Worm (Caenorhabditis elegans) whole organism, mixed stage, embryonic: ENCODE data around the gene T05D4.2.

Source experiments
- blmp-1 ChIP-seq: fragments of 150-350 bp; optimal IDR thresholded peaks from 2 replicates; lab custom pipeline; 2014; ENCODE audit warnings: missing biosample characterization, missing genetic modification characterization
- ceh-39 ChIP-seq: fragments of 150-350 bp; optimal IDR thresholded peaks from 2 replicates; lab custom pipeline; 2014; ENCODE audit warnings: missing biosample characterization, missing genetic modification characterization
- ceh-43 ChIP-seq: fragments of 200-800 bp; sonication (Bioruptor generic); optimal IDR thresholded peaks from 2 replicates; lab custom pipeline; 2018; ENCODE audit warnings: mild to moderate bottlenecking, missing genetic modification characterization, moderate library complexity, missing compliant biosample characterization
- ceh-83 ChIP-seq: fragments of 200-800 bp; sonication (Bioruptor generic); optimal IDR thresholded peaks from 2 replicates; lab custom pipeline; 2018; ENCODE audit warnings: mild to moderate bottlenecking, missing genetic modification characterization, missing compliant biosample characterization
- ces-1 ChIP-seq: fragments of 150-350 bp; optimal IDR thresholded peaks from 2 replicates; lab custom pipeline; 2014; ENCODE audit warnings: missing biosample characterization, missing genetic modification reagents, missing genetic modification characterization
- cnd-1 ChIP-seq: fragments of 200-800 bp; sonication (Bioruptor generic); optimal IDR thresholded peaks from 2 replicates; lab custom pipeline; 2018; ENCODE audit warnings: mild to moderate bottlenecking, missing genetic modification characterization, missing compliant biosample characterization
- drap-1 ChIP-seq: fragments of 200-800 bp; sonication (Bioruptor generic); optimal IDR thresholded peaks from 3 replicates; lab custom pipeline; 2018; ENCODE audit warnings: mild to moderate bottlenecking, missing genetic modification characterization, missing compliant biosample characterization
- flh-1 ChIP-seq: fragments of 200-800 bp; sonication (Bioruptor generic); optimal IDR thresholded peaks from 2 replicates; lab custom pipeline; 2018; ENCODE audit warnings: mild to moderate bottlenecking, missing genetic modification characterization, moderate library complexity, missing compliant biosample characterization
- hlh-1 ChIP-seq: fragments of 150-350 bp; optimal IDR thresholded peaks from 2 replicates; lab custom pipeline; 2014; ENCODE audit warnings: missing biosample characterization, missing genetic modification reagents, missing genetic modification characterization
- lin-13 ChIP-seq: fragments of 150-350 bp; optimal IDR thresholded peaks from 2 replicates; lab custom pipeline; 2014; ENCODE audit warnings: missing biosample characterization, missing genetic modification characterization
- lin-32 ChIP-seq: fragments of 200-800 bp; sonication (Bioruptor generic); optimal IDR thresholded peaks from 2 replicates; lab custom pipeline; 2018; ENCODE audit warnings: mild to moderate bottlenecking, missing genetic modification characterization, missing compliant biosample characterization
- mab-5 ChIP-seq: fragments of 150-350 bp; optimal IDR thresholded peaks from 2 replicates; lab custom pipeline; 2014; ENCODE audit warnings: missing biosample characterization, missing genetic modification characterization
- mep-1 ChIP-seq: fragments of 150-350 bp; optimal IDR thresholded peaks from 2 replicates; lab custom pipeline; 2017; ENCODE audit warnings: missing biosample characterization, missing genetic modification reagents, missing genetic modification characterization, inconsistent platforms
- mls-2 ChIP-seq: sonication (generic microtip); optimal IDR thresholded peaks from 2 replicates; lab custom pipeline; 2016; ENCODE audit warnings: mild to moderate bottlenecking, missing genetic modification characterization, moderate library complexity, missing compliant biosample characterization
- nhr-237 ChIP-seq: fragments of 150-350 bp; optimal IDR thresholded peaks from 2 replicates; lab custom pipeline; 2014; ENCODE audit warnings: missing biosample characterization, missing genetic modification characterization
- nhr-28 ChIP-seq: fragments of 150-350 bp; optimal IDR thresholded peaks from 2 replicates; lab custom pipeline; 2014; ENCODE audit warnings: missing biosample characterization, missing genetic modification characterization
- nhr-76 ChIP-seq: sonication (generic microtip); optimal IDR thresholded peaks from 2 replicates; lab custom pipeline; 2017; ENCODE audit warnings: missing biosample characterization, missing genetic modification characterization
- sem-2 ChIP-seq: fragments of 200-800 bp; sonication (Bioruptor generic); optimal IDR thresholded peaks from 2 replicates; lab custom pipeline; 2018; ENCODE audit warnings: mild to moderate bottlenecking, missing genetic modification characterization, missing compliant biosample characterization
- snpc-4 ChIP-seq: fragments of 150-350 bp; optimal IDR thresholded peaks from 2 replicates; lab custom pipeline; 2014; ENCODE audit warnings: missing biosample characterization, missing genetic modification characterization
- sptf-1 ChIP-seq: sonication (generic microtip); optimal IDR thresholded peaks from 2 replicates; lab custom pipeline; 2017; ENCODE audit warnings: mild to moderate bottlenecking, missing genetic modification characterization, moderate library complexity, missing compliant biosample characterization
- unc-39 ChIP-seq: fragments of 150-350 bp; optimal IDR thresholded peaks from 2 replicates; lab custom pipeline; 2014; ENCODE audit warnings: missing biosample characterization, missing genetic modification characterization
- unc-62 ChIP-seq: fragments of 150-350 bp; optimal IDR thresholded peaks from 2 replicates; lab custom pipeline; 2014; ENCODE audit warnings: missing biosample characterization, missing genetic modification reagents, missing genetic modification characterization
- ztf-11 ChIP-seq: fragments of 150-350 bp; optimal IDR thresholded peaks from 2 replicates; lab custom pipeline; 2014; ENCODE audit warnings: missing biosample characterization, missing genetic modification characterization

The T05D4.2 gene

DNA sequence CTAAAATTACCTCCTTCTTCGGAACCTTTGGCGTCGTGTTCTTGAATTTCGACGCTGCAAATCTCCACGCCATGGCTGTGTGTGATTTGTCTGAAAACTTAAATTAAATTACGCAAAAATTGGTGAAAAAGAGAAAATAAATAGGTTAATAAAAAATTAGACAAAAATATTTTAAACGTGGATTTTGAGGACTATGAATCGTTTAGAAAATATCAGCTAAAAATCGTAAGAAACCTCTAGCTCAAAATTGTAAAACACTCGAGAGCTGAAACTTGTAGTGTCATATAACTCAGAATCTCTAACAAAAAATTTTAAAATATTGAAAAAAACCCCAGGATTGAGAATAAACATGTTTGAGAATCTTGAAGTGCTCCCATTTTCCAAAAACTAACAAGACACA lies 38.9 kb downstream of the T05D4.2 start, which contains the start of gene pod-1:
Gene pod-1, minus strand, starts transcription at position 101 of the 400 bp plus-strand sequence.
- TF ChIP-seq sem-2, result no peak
- TF ChIP-seq mab-5 (tag; lab: Kevin White, UChicago), result no peak
- no peak for TF ChIP-seq sptf-1 (tag; lab: Kevin White, UChicago)
- TF ChIP-seq hlh-1, result no peak
- TF ChIP-seq mep-1, result no peak
- TF ChIP-seq lin-32 (GFP tag; lab: Kevin White, UChicago), result no peak
- TF ChIP-seq nhr-76 (tag; lab: Kevin White, UChicago), result no peak
- TF ChIP-seq snpc-4 (tag; lab: Kevin White, UChicago), result no peak

DNA sequence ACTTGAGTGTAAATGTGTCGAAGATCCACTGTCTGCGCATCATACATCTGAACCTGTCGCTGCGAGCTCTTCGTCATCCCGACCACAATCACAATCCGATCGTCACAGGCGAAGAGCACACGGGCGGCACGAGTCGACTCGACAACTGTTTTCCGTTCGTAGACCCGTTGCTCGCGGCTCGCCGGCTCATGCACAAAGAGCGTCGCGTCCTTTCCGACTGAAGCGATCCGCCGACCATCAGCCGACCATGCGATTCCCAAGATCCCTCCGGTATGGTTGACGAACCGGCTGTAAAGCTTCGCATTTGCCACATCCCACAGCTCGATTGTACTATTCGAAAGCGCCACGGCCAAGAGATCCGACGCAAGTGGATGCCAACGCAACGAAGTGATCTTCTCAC lies 44.4 kb downstream of the T05D4.2 start:
- TF ChIP-seq nhr-28 (tag; lab: Kevin White, UChicago), result no peak
- TF ChIP-seq drap-1 (GFP tag; lab: Kevin White, UChicago), result no peak
- TF ChIP-seq mls-2 (tag; lab: Kevin White, UChicago), result no peak
- no peak for TF ChIP-seq nhr-237 (tag; lab: Kevin White, UChicago)
- TF ChIP-seq lin-32 (GFP tag; lab: Kevin White, UChicago), result no peak
- TF ChIP-seq unc-39 (tag; lab: Kevin White, UChicago), result no peak
- TF ChIP-seq ceh-43 (GFP tag; lab: Kevin White, UChicago), result no peak
- no peak for TF ChIP-seq mep-1
- no peak for TF ChIP-seq cnd-1
- TF ChIP-seq ceh-83 (GFP tag; lab: Kevin White, UChicago), result no peak
- TF ChIP-seq sem-2, result no peak
- no peak for TF ChIP-seq snpc-4 (tag; lab: Kevin White, UChicago)
- no peak for TF ChIP-seq lin-13
- no peak for TF ChIP-seq ceh-39 (tag; lab: Kevin White, UChicago)
- TF ChIP-seq flh-1 (GFP tag; lab: Kevin White, UChicago), result no peak
- no peak for TF ChIP-seq unc-62 (GFP tag; lab: Kevin White, UChicago)
- TF ChIP-seq blmp-1, result no peak

DNA sequence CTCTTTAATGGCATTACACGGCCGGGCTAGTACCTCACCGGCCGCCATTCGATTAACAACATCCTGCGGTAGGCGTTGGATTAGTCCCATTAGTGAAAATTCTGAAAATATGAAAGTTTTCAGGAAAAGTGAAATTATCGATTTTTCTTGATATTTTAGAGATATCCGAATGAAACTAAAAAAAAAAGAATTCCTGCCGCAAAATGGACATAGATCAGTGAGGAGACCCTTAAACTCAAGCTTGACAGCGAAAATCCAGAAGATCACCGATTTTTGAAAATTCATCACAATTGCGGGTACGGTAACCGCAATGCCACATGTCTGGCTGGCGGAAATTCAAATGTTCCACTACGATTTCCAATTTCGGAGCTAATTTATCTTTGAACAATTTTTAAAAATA lies 48.4 kb downstream of the T05D4.2 start, which contains the start of gene mlh-1:
Gene mlh-1, minus strand, starts transcription at position 101 of the 400 bp plus-strand sequence.
- TF ChIP-seq ces-1 (GFP tag; lab: Kevin White, UChicago) (peak; percentile 21), ceh-43 (GFP tag; lab: Kevin White, UChicago) (no peak), ztf-11 (tag; lab: Kevin White, UChicago) (no peak)
